Worm (Caenorhabditis elegans): Measurements from ENCODE around the gene K11H12.7.

- no peak for TF ChIP-seq mep-1 (tag; optimal IDR thresholded peaks at IDR 0.05)
- no peak for TF ChIP-seq ztf-11 (tag; optimal IDR thresholded peaks at IDR 0.05)
- no peak for TF ChIP-seq tbx-2 (tag; optimal IDR thresholded peaks at IDR 0.05)
- TF ChIP-seq unc-62 (GFP tag; optimal IDR thresholded peaks at IDR 0.05): no peak
- no peak for TF ChIP-seq Y116A8C.19 (tag; optimal IDR thresholded peaks at IDR 0.05; ENCODE audit: borderline replicate concordance)
- no peak for TF ChIP-seq lin-13 (GFP tag; optimal IDR thresholded peaks at IDR 0.05)
- no peak for TF ChIP-seq hlh-4 (tag; optimal IDR thresholded peaks at IDR 0.05)
- TF ChIP-seq ceh-82 (tag; optimal IDR thresholded peaks at IDR 0.05): no peak
- no peak for TF ChIP-seq nhr-20 (tag; optimal IDR thresholded peaks at IDR 0.05)
- TF ChIP-seq sox-4 (tag; optimal IDR thresholded peaks at IDR 0.05): no peak
Measured at ce11 chrIV:631869-632268, 33.5 kb upstream of the K11H12.7 start.

Measured in whole organism, L1 larva.